Worm (Caenorhabditis elegans) whole organism, young adult: ENCODE results near the gene F41G3.6.

Source experiments
- B0035.1 ChIP-seq: sonication (generic microtip); optimal IDR thresholded peaks from 2 replicates; lab custom pipeline; 2016; ENCODE audit warnings: missing genetic modification characterization, mild to moderate bottlenecking, missing compliant biosample characterization, missing genotype, missing genetic modification reagents
- B0261.1 ChIP-seq: sonication (generic microtip); optimal IDR thresholded peaks from 2 replicates; lab custom pipeline; 2016; ENCODE audit warnings: mild to moderate bottlenecking, missing genetic modification characterization, moderate library complexity, missing compliant biosample characterization
- C06A6.2 ChIP-seq: fragments of 200-800 bp; sonication (Bioruptor generic); conservative IDR thresholded peaks from 2 replicates; pipeline ENCODE4 v1.3.6; 2022; ENCODE audit warnings: missing genetic modification characterization, missing compliant biosample characterization
- C17E4.6 ChIP-seq: fragments of 200-800 bp; sonication (Bioruptor generic); IDR thresholded peaks from 2 replicates; pipeline ENCODE4 v1.3.6; 2022; ENCODE audit warnings: missing genetic modification reagents, missing genetic modification characterization, missing compliant biosample characterization
- F22D6.2 ChIP-seq: sonication (generic microtip); optimal IDR thresholded peaks from 2 replicates; lab custom pipeline; 2016; ENCODE audit warnings: mild to moderate bottlenecking, missing genetic modification characterization, missing compliant biosample characterization
- F23B12.7 ChIP-seq: sonication (generic microtip); optimal IDR thresholded peaks from 2 replicates; lab custom pipeline; 2017; ENCODE audit warnings: missing genetic modification characterization, mild to moderate bottlenecking, missing compliant biosample characterization, antibody characterized with exemption, moderate library complexity; ENCODE audit not compliant: insufficient read depth
- F49E8.2 ChIP-seq: sonication (generic microtip); optimal IDR thresholded peaks from 3 replicates; lab custom pipeline; 2017; ENCODE audit warnings: missing genetic modification characterization, mild to moderate bottlenecking, missing compliant biosample characterization, antibody characterized with exemption, moderate library complexity; ENCODE audit not compliant: insufficient read depth
- K11D2.4 ChIP-seq: fragments of 200-800 bp; sonication (Bioruptor generic); IDR thresholded peaks from 2 replicates; pipeline ENCODE4 v1.3.6; 2022; ENCODE audit warnings: missing genetic modification reagents, missing genetic modification characterization, missing compliant biosample characterization
- T07F8.4 ChIP-seq: sonication (generic microtip); optimal IDR thresholded peaks from 2 replicates; lab custom pipeline; 2016; ENCODE audit warnings: mild to moderate bottlenecking, missing genetic modification characterization, moderate library complexity, missing compliant biosample characterization
- Y79H2A.3 ChIP-seq: fragments of 200-800 bp; sonication (Bioruptor generic); conservative IDR thresholded peaks from 2 replicates; pipeline ENCODE4 v1.3.6; 2022; ENCODE audit warnings: missing genetic modification reagents, missing genetic modification characterization, missing compliant biosample characterization
- Y95B8A.8 ChIP-seq: fragments of 200-800 bp; sonication (Bioruptor generic); IDR thresholded peaks from 2 replicates; pipeline ENCODE4 v1.3.6; 2022; ENCODE audit warnings: missing genetic modification reagents, missing genetic modification characterization, missing compliant biosample characterization
- ZK185.1 ChIP-seq: sonication (generic microtip); optimal IDR thresholded peaks from 2 replicates; lab custom pipeline; 2016; ENCODE audit warnings: mild to moderate bottlenecking, missing genetic modification characterization, missing compliant biosample characterization; ENCODE audit not compliant: poor library complexity, severe bottlenecking
- akir-1 ChIP-seq: fragments of 200-800 bp; sonication (Bioruptor generic); optimal IDR thresholded peaks from 2 replicates; lab custom pipeline; 2018; ENCODE audit warnings: mild to moderate bottlenecking, missing genetic modification characterization, moderate library complexity, missing compliant biosample characterization
- aptf-3 ChIP-seq: fragments of 200-800 bp; sonication (Bioruptor generic); IDR thresholded peaks from 2 replicates; pipeline ENCODE4 v1.3.6; 2022; ENCODE audit warnings: missing genetic modification characterization, missing compliant biosample characterization
- atf-7 ChIP-seq: sonication (generic microtip); optimal IDR thresholded peaks from 2 replicates; lab custom pipeline; 2017; ENCODE audit warnings: mild to moderate bottlenecking, missing genetic modification characterization, missing compliant biosample characterization
- athp-1 ChIP-seq: sonication (generic microtip); optimal IDR thresholded peaks from 2 replicates; lab custom pipeline; 2017; ENCODE audit warnings: mild to moderate bottlenecking, missing genetic modification characterization, missing compliant biosample characterization
- attf-3 ChIP-seq: fragments of 200-800 bp; sonication (Bioruptor generic); conservative IDR thresholded peaks from 2 replicates; pipeline ENCODE4 v1.3.6; 2022; ENCODE audit warnings: missing genetic modification reagents, missing genetic modification characterization, missing compliant biosample characterization
- bed-2 ChIP-seq: fragments of 200-800 bp; sonication (Bioruptor generic); IDR thresholded peaks from 2 replicates; pipeline ENCODE4 v1.3.6; 2022; ENCODE audit warnings: missing genetic modification reagents, missing genetic modification characterization, missing compliant biosample characterization
- cebp-2 ChIP-seq: fragments of 200-800 bp; sonication (Bioruptor generic); IDR thresholded peaks from 2 replicates; pipeline ENCODE4 v1.3.6; 2022; ENCODE audit warnings: missing genetic modification characterization, missing compliant biosample characterization
- ceh-27 ChIP-seq: fragments of 200-800 bp; sonication (Bioruptor generic); optimal IDR thresholded peaks from 2 replicates; lab custom pipeline; 2018; ENCODE audit warnings: mild to moderate bottlenecking, missing genetic modification characterization, moderate library complexity, missing compliant biosample characterization
- ceh-40 ChIP-seq: fragments of 200-800 bp; sonication (Bioruptor generic); IDR thresholded peaks from 2 replicates; pipeline ENCODE4 v1.3.6; 2022; ENCODE audit warnings: missing genetic modification characterization, missing compliant biosample characterization
- ceh-91 ChIP-seq: fragments of 200-800 bp; sonication (Bioruptor generic); IDR thresholded peaks from 2 replicates; pipeline ENCODE4 v1.3.6; 2022; ENCODE audit warnings: missing genetic modification reagents, missing genetic modification characterization, missing compliant biosample characterization
- die-1 ChIP-seq: sonication (generic microtip); optimal IDR thresholded peaks from 2 replicates; lab custom pipeline; 2016; ENCODE audit warnings: missing genotype, mild to moderate bottlenecking, missing genetic modification characterization, missing compliant biosample characterization
- dpff-1 ChIP-seq: sonication (generic microtip); optimal IDR thresholded peaks from 2 replicates; lab custom pipeline; 2017; ENCODE audit warnings: mild to moderate bottlenecking, missing genetic modification characterization, missing compliant biosample characterization
- egl-44 ChIP-seq: fragments of 200-800 bp; sonication (Bioruptor generic); IDR thresholded peaks from 2 replicates; pipeline ENCODE4 v1.3.6; 2022; ENCODE audit warnings: missing genetic modification reagents, missing genetic modification characterization, missing compliant biosample characterization
- egrh-3 ChIP-seq: fragments of 200-800 bp; sonication (Bioruptor generic); IDR thresholded peaks from 2 replicates; pipeline ENCODE4 v1.3.6; 2022; ENCODE audit warnings: missing genetic modification reagents, missing genetic modification characterization, missing compliant biosample characterization
- fkh-3 ChIP-seq: sonication (generic microtip); optimal IDR thresholded peaks from 2 replicates; lab custom pipeline; 2016; ENCODE audit warnings: mild to moderate bottlenecking, missing genetic modification characterization, missing compliant biosample characterization
- gei-17 ChIP-seq: fragments of 200-800 bp; sonication (Bioruptor generic); optimal IDR thresholded peaks from 2 replicates; lab custom pipeline; 2018; ENCODE audit warnings: mild to moderate bottlenecking, missing genetic modification characterization, missing compliant biosample characterization
- him-1 ChIP-seq: sonication (generic microtip); optimal IDR thresholded peaks from 2 replicates; lab custom pipeline; 2016; ENCODE audit warnings: missing genotype, missing genetic modification reagents, missing genetic modification characterization, missing compliant biosample characterization
- hlh-12 ChIP-seq: sonication (generic microtip); optimal IDR thresholded peaks from 2 replicates; lab custom pipeline; 2016; ENCODE audit warnings: missing genetic modification characterization, missing compliant biosample characterization
- hmg-20 ChIP-seq: fragments of 200-800 bp; sonication (Bioruptor generic); IDR thresholded peaks from 2 replicates; pipeline ENCODE4 v1.3.6; 2022; ENCODE audit warnings: missing genetic modification reagents, missing genetic modification characterization, missing compliant biosample characterization
- let-607 ChIP-seq, 2 experiments: fragments of 200-800 bp in 1 of 2; sonication (Bioruptor generic) in 1 of 2; sonication (generic microtip) in 1 of 2; optimal IDR thresholded peaks; 2 replicates each; lab custom pipeline; 2016 to 2018; ENCODE audit warnings: mild to moderate bottlenecking in 2 of 2, missing compliant biosample characterization in 2 of 2, missing genetic modification characterization in 2 of 2, moderate library complexity in 2 of 2, missing genotype in 1 of 2
- lsy-27 ChIP-seq: sonication (generic microtip); optimal IDR thresholded peaks from 2 replicates; lab custom pipeline; 2017; ENCODE audit warnings: missing genetic modification characterization, mild to moderate bottlenecking, missing compliant biosample characterization, antibody characterized with exemption, missing genotype, borderline replicate concordance; ENCODE audit not compliant: insufficient read depth
- madf-10 ChIP-seq: sonication (generic microtip); optimal IDR thresholded peaks from 2 replicates; lab custom pipeline; 2016; ENCODE audit warnings: mild to moderate bottlenecking, missing genetic modification characterization, missing compliant biosample characterization
- madf-6 ChIP-seq: fragments of 200-800 bp; sonication (Bioruptor generic); IDR thresholded peaks from 2 replicates; pipeline ENCODE4 v1.3.6; 2022; ENCODE audit warnings: missing genetic modification reagents, missing genetic modification characterization, missing compliant biosample characterization
- madf-8 ChIP-seq: fragments of 200-800 bp; sonication (Bioruptor generic); conservative IDR thresholded peaks from 2 replicates; pipeline ENCODE4 v1.3.6; 2022; ENCODE audit warnings: missing genetic modification reagents, missing genetic modification characterization, missing compliant biosample characterization
- mxl-1 ChIP-seq: sonication (generic microtip); optimal IDR thresholded peaks from 2 replicates; lab custom pipeline; 2016; ENCODE audit warnings: missing genetic modification characterization, missing compliant biosample characterization
- nfya-1 ChIP-seq: sonication (generic microtip); optimal IDR thresholded peaks from 2 replicates; lab custom pipeline; 2017; ENCODE audit warnings: antibody characterized with exemption, missing compliant biosample characterization, missing genetic modification characterization, borderline replicate concordance; ENCODE audit not compliant: insufficient read depth
- nhr-179 ChIP-seq: sonication (generic microtip); optimal IDR thresholded peaks from 2 replicates; lab custom pipeline; 2016; ENCODE audit warnings: mild to moderate bottlenecking, missing genetic modification characterization, missing compliant biosample characterization
- nhr-80 ChIP-seq: sonication (generic microtip); optimal IDR thresholded peaks from 2 replicates; lab custom pipeline; 2016; ENCODE audit warnings: missing genetic modification characterization, missing compliant biosample characterization
- pha-4 ChIP-seq: fragments of 150-350 bp; sonication (generic microtip); optimal IDR thresholded peaks from 2 replicates; lab custom pipeline; 2014; ENCODE audit warnings: missing biosample characterization, missing genetic modification reagents, missing genetic modification characterization
- snpc-1.1 ChIP-seq: sonication (generic microtip); optimal IDR thresholded peaks from 2 replicates; lab custom pipeline; 2017; ENCODE audit warnings: missing genetic modification characterization, mild to moderate bottlenecking, missing compliant biosample characterization, antibody characterized with exemption, moderate library complexity, missing genotype, missing genetic modification reagents; ENCODE audit not compliant: insufficient read depth
- snpc-1.3 ChIP-seq: sonication (generic microtip); optimal IDR thresholded peaks from 2 replicates; lab custom pipeline; 2017; ENCODE audit warnings: missing genetic modification characterization, mild to moderate bottlenecking, missing compliant biosample characterization, antibody characterized with exemption, moderate library complexity, missing genotype, missing genetic modification reagents; ENCODE audit not compliant: insufficient read depth
- somi-1 ChIP-seq: fragments of 200-800 bp; sonication (Bioruptor generic); optimal IDR thresholded peaks from 2 replicates; lab custom pipeline; 2018; ENCODE audit warnings: mild to moderate bottlenecking, missing genetic modification characterization, missing compliant biosample characterization
- tlf-1 ChIP-seq: fragments of 200-800 bp; sonication (Bioruptor generic); optimal IDR thresholded peaks from 2 replicates; lab custom pipeline; 2018; ENCODE audit warnings: mild to moderate bottlenecking, missing genetic modification characterization, missing compliant biosample characterization
- zim-3 ChIP-seq: sonication (generic microtip); optimal IDR thresholded peaks from 2 replicates; lab custom pipeline; 2017; ENCODE audit warnings: mild to moderate bottlenecking, missing genetic modification characterization, moderate library complexity, missing compliant biosample characterization
- ztf-26 ChIP-seq: sonication (generic microtip); optimal IDR thresholded peaks from 2 replicates; lab custom pipeline; 2017; ENCODE audit warnings: missing genetic modification characterization, missing compliant biosample characterization
- ztf-3 ChIP-seq: fragments of 200-800 bp; sonication (Bioruptor generic); optimal IDR thresholded peaks from 2 replicates; lab custom pipeline; 2018; ENCODE audit warnings: mild to moderate bottlenecking, missing genetic modification characterization, missing compliant biosample characterization

The F41G3.6 gene

DNA sequence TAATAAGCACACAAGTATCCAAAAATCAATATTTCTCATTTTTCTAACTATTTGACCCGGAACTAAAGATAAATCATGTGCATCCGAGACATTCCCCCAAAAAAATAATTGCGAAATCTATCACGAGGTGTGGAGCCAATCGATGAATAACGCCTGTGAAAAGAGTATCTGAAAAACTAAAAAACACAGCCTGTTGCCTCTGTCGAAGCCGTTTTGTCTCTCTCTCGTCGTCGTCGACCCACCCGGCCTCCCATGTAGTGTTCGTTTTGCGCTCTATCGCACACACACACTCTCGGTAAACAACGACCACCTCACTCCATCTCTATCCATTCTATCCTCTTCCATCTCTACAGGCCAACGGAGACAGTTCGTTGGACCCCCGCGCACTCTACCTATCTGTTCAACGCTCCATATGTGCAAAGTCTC, 40.0 kb downstream of the F41G3.6 start:
- TF ChIP-seq nfya-1 (tag; lab: Kevin White, UChicago) (no peak), Y95B8A.8 (GFP tag; lab: Robert Waterston, UW) (no peak), cebp-2 (0 out of 2 replicates have a peak, but pooled peaks have one; percentile 15), madf-6 (GFP tag; lab: Robert Waterston, UW) (no peak), Y79H2A.3 (GFP tag; lab: Robert Waterston, UW) (no peak), hmg-20 (GFP tag; lab: Robert Waterston, UW) (no peak), lsy-27 (no peak), ztf-26 (tag; lab: Kevin White, UChicago) (no peak), him-1 (tag; lab: Kevin White, UChicago) (no peak), hlh-12 (tag; lab: Kevin White, UChicago) (no peak), F49E8.2 (tag; lab: Kevin White, UChicago) (no peak), dpff-1 (tag; lab: Kevin White, UChicago) (no peak), B0261.1 (tag; lab: Kevin White, UChicago) (no peak), snpc-1.1 (tag; lab: Kevin White, UChicago) (no peak), madf-10 (tag; lab: Kevin White, UChicago) (no peak), aptf-3 (GFP tag; lab: Robert Waterston, UW) (no peak), akir-1 (GFP tag; lab: Kevin White, UChicago) (no peak), ztf-3 (GFP tag; lab: Kevin White, UChicago) (no peak), ceh-40 (GFP tag; lab: Robert Waterston, UW) (no peak), ceh-27 (GFP tag; lab: Kevin White, UChicago) (peak; percentile 76), gei-17 (GFP tag; lab: Kevin White, UChicago) (peak; percentile 14), somi-1 (GFP tag; lab: Kevin White, UChicago) (peak; percentile 52), die-1 (tag; lab: Kevin White, UChicago) (no peak), ceh-91 (GFP tag; lab: Robert Waterston, UW) (no peak), snpc-1.3 (tag; lab: Kevin White, UChicago) (no peak), F22D6.2 (tag; lab: Kevin White, UChicago) (no peak), tlf-1 (GFP tag; lab: Kevin White, UChicago) (peak; percentile 42), B0035.1 (tag; lab: Kevin White, UChicago) (no peak), egl-44 (no peak), F23B12.7 (no peak), nhr-179 (tag; lab: Kevin White, UChicago) (no peak), C06A6.2 (GFP tag; lab: Robert Waterston, UW) (no peak), mxl-1 (no peak), madf-8 (GFP tag; lab: Robert Waterston, UW) (no peak), T07F8.4 (no peak), zim-3 (tag; lab: Kevin White, UChicago) (no peak), C17E4.6 (GFP tag; lab: Robert Waterston, UW) (no peak), nhr-80 (tag; lab: Kevin White, UChicago) (peak; percentile 58), K11D2.4 (GFP tag; lab: Robert Waterston, UW) (no peak; the same call in 1 of the 2 replicates), athp-1 (tag; lab: Kevin White, UChicago) (no peak), pha-4 (tag; lab: Kevin White, UChicago) (no peak), egrh-3 (GFP tag; lab: Robert Waterston, UW) (no peak), ZK185.1 (tag; lab: Kevin White, UChicago) (no peak), attf-3 (GFP tag; lab: Robert Waterston, UW) (peak; percentile 34; the same call in 1 of the 2 replicates), bed-2 (GFP tag; lab: Robert Waterston, UW) (no peak), fkh-3 (tag; lab: Kevin White, UChicago) (no peak), atf-7 (no peak), let-607 (tag; optimal IDR thresholded peaks at IDR 0.05; lab: Kevin White, UChicago) (no peak)
